Fruit fly (Drosophila melanogaster) whole organism, embryonic: ENCODE results near the gene CecA1.

Experiments
- CG10209 ChIP-seq: fragments of 200-800 bp; sonication (Bioruptor generic); optimal IDR thresholded peaks from 3 replicates; lab custom pipeline; 2017; ENCODE audit warnings: missing biosample characterization, mild to moderate bottlenecking, missing genetic modification characterization, missing genetic modification reagents
- CG1024 ChIP-seq: fragments of 200-800 bp; sonication (Bioruptor generic); IDR thresholded peaks from 2 replicates; pipeline ENCODE4 v1.3.6; 2022; ENCODE audit warnings: missing biosample characterization, missing genetic modification characterization
- CG10321 ChIP-seq: fragments of 200-800 bp; sonication (Bioruptor generic); IDR thresholded peaks from 2 replicates; pipeline ENCODE4 v1.3.6; 2022; ENCODE audit warnings: missing biosample characterization, missing genetic modification characterization
- CG10543 ChIP-seq: fragments of 200-800 bp; sonication (Bioruptor generic); optimal IDR thresholded peaks from 3 replicates; lab custom pipeline; 2017; ENCODE audit warnings: missing biosample characterization, mild to moderate bottlenecking, missing genetic modification characterization, moderate library complexity
- CG1233 ChIP-seq: fragments of 200-800 bp; sonication (Bioruptor generic); optimal IDR thresholded peaks from 4 replicates; lab custom pipeline; 2018; ENCODE audit warnings: missing biosample characterization, mild to moderate bottlenecking, missing genetic modification characterization
- CG13894 ChIP-seq: fragments of 200-800 bp; sonication (Bioruptor generic); optimal IDR thresholded peaks from 3 replicates; lab custom pipeline; 2018; ENCODE audit warnings: missing biosample characterization, mild to moderate bottlenecking, missing genetic modification characterization, moderate library complexity
- CG15696 ChIP-seq: fragments of 200-800 bp; sonication (Bioruptor generic); optimal IDR thresholded peaks from 2 replicates; lab custom pipeline; 2019; ENCODE audit warnings: missing biosample characterization, mild to moderate bottlenecking, missing genetic modification characterization, moderate library complexity
- CG1603 ChIP-seq: fragments of 200-800 bp; sonication (Bioruptor generic); optimal IDR thresholded peaks from 2 replicates; lab custom pipeline; 2019; ENCODE audit warnings: missing biosample characterization, mild to moderate bottlenecking, missing genetic modification characterization, moderate library complexity
- CG16779 ChIP-seq: fragments of 200-800 bp; sonication (Bioruptor generic); IDR thresholded peaks from 2 replicates; pipeline ENCODE4 v1.3.6; 2022; ENCODE audit warnings: missing biosample characterization, missing genetic modification characterization
- CG17612 ChIP-seq: fragments of 200-800 bp; sonication (Bioruptor generic); IDR thresholded peaks from 2 replicates; pipeline ENCODE4 v1.3.6; 2022; ENCODE audit warnings: missing biosample characterization, missing genetic modification characterization
- CG2678 ChIP-seq: fragments of 200-800 bp; sonication (Bioruptor generic); optimal IDR thresholded peaks from 3 replicates; lab custom pipeline; 2019; ENCODE audit warnings: missing biosample characterization, mild to moderate bottlenecking, missing genetic modification characterization, moderate library complexity
- CG31224 ChIP-seq: fragments of 200-800 bp; sonication (Bioruptor generic); IDR thresholded peaks from 2 replicates; pipeline ENCODE4 v1.3.6; 2022; ENCODE audit warnings: missing biosample characterization, missing genetic modification characterization
- CG34224 ChIP-seq: fragments of 200-800 bp; sonication (Bioruptor generic); IDR thresholded peaks from 3 replicates; pipeline ENCODE4 v1.3.6; 2022; ENCODE audit warnings: missing biosample characterization, missing genetic modification characterization; ENCODE audit not compliant: partially characterized antibody
- CG6765 ChIP-seq: fragments of 200-800 bp; sonication (Bioruptor generic); optimal IDR thresholded peaks from 3 replicates; lab custom pipeline; 2017; ENCODE audit warnings: missing biosample characterization, mild to moderate bottlenecking, missing genetic modification characterization
- CG8281 ChIP-seq: fragments of 200-800 bp; sonication (Bioruptor generic); optimal IDR thresholded peaks from 2 replicates; lab custom pipeline; 2018; ENCODE audit warnings: missing biosample characterization, mild to moderate bottlenecking, missing genetic modification characterization, moderate library complexity
- CG8944 ChIP-seq: fragments of 200-800 bp; sonication (Bioruptor generic); optimal IDR thresholded peaks from 3 replicates; lab custom pipeline; 2016; ENCODE audit warnings: missing biosample characterization, missing genetic modification characterization
- CG9437 ChIP-seq: fragments of 200-800 bp; sonication (Bioruptor generic); optimal IDR thresholded peaks from 2 replicates; lab custom pipeline; 2018; ENCODE audit warnings: missing biosample characterization, mild to moderate bottlenecking, missing genetic modification characterization
- CG9609 ChIP-seq: fragments of 200-800 bp; sonication (Bioruptor generic); optimal IDR thresholded peaks from 3 replicates; lab custom pipeline; 2016; ENCODE audit warnings: missing biosample characterization, missing genetic modification characterization
- CG9932 ChIP-seq: fragments of 200-800 bp; sonication (Bioruptor generic); IDR thresholded peaks from 2 replicates; pipeline ENCODE4 v1.3.6; 2022; ENCODE audit warnings: missing biosample characterization, missing genetic modification characterization
- Deaf1 ChIP-seq: fragments of 200-800 bp; optimal IDR thresholded peaks from 3 replicates; lab custom pipeline; 2019; ENCODE audit warnings: missing biosample characterization, mild to moderate bottlenecking, missing genetic modification characterization, moderate library complexity
- Dll ChIP-seq: fragments of 200-800 bp; sonication (Bioruptor generic); IDR thresholded peaks from 4 replicates; pipeline ENCODE4 v1.3.6; 2022; ENCODE audit warnings: missing biosample characterization, missing genetic modification characterization; ENCODE audit not compliant: partially characterized antibody
- E2f1 ChIP-seq: fragments of 200-800 bp; sonication (Bioruptor generic); IDR thresholded peaks from 2 replicates; pipeline ENCODE4 v1.3.6; 2022; ENCODE audit warnings: missing biosample characterization, missing genetic modification characterization
- E2f2 ChIP-seq: fragments of 200-800 bp; sonication (Bioruptor generic); IDR thresholded peaks from 2 replicates; pipeline ENCODE4 v1.3.6; 2022; ENCODE audit warnings: missing biosample characterization, missing genetic modification characterization
- GATAe ChIP-seq: fragments of 200-800 bp; sonication (Bioruptor generic); conservative IDR thresholded peaks from 2 replicates; pipeline ENCODE4 v1.3.6; 2022; ENCODE audit warnings: missing biosample characterization, missing genetic modification characterization
- Hmx ChIP-seq: fragments of 200-800 bp; sonication (Bioruptor generic); optimal IDR thresholded peaks from 2 replicates; lab custom pipeline; 2016; ENCODE audit warnings: missing biosample characterization, missing genetic modification characterization
- MESR4 ChIP-seq: fragments of 200-800 bp; sonication (Bioruptor generic); optimal IDR thresholded peaks from 2 replicates; lab custom pipeline; 2018; ENCODE audit warnings: missing biosample characterization, mild to moderate bottlenecking, missing genetic modification characterization, moderate library complexity
- Mes4 ChIP-seq: fragments of 200-800 bp; sonication (Bioruptor generic); optimal IDR thresholded peaks from 2 replicates; lab custom pipeline; 2016; ENCODE audit warnings: missing biosample characterization, missing genetic modification characterization
- NC2α ChIP-seq: fragments of 200-800 bp; sonication (Bioruptor generic); optimal IDR thresholded peaks from 2 replicates; lab custom pipeline; 2016; ENCODE audit warnings: missing biosample characterization, missing genetic modification characterization
- Nf-YA ChIP-seq: fragments of 200-800 bp; sonication (Bioruptor generic); IDR thresholded peaks from 2 replicates; pipeline ENCODE4 v1.3.6; 2022; ENCODE audit warnings: missing biosample characterization, missing genetic modification characterization
- Pdp1 ChIP-seq, 2 experiments: fragments of 200-800 bp; sonication (Bioruptor generic); optimal IDR thresholded peaks; 3 replicates each; lab custom pipeline; 2016; ENCODE audit warnings: missing biosample characterization in 2 of 2, missing genetic modification characterization in 2 of 2, mild to moderate bottlenecking in 1 of 2, moderate library complexity in 1 of 2
- Ptx1 ChIP-seq: fragments of 200-800 bp; sonication (Bioruptor generic); IDR thresholded peaks from 2 replicates; pipeline ENCODE4 v1.3.6; 2022; ENCODE audit warnings: missing biosample characterization, missing genetic modification characterization
- Ravus ChIP-seq: fragments of 200-800 bp; sonication (Bioruptor generic); IDR thresholded peaks from 2 replicates; pipeline ENCODE4 v1.3.6; 2022; ENCODE audit warnings: missing biosample characterization, missing genetic modification characterization
- Xbp1 ChIP-seq: fragments of 200-800 bp; sonication (Bioruptor generic); optimal IDR thresholded peaks from 3 replicates; lab custom pipeline; 2016; ENCODE audit warnings: missing biosample characterization, mild to moderate bottlenecking, missing genetic modification characterization
- bbx ChIP-seq: fragments of 200-800 bp; sonication (Bioruptor generic); IDR thresholded peaks from 2 replicates; pipeline ENCODE4 v1.3.6; 2022; ENCODE audit warnings: missing biosample characterization, missing genetic modification characterization; ENCODE audit not compliant: partially characterized antibody
- cad ChIP-seq: fragments of >200 bp; optimal IDR thresholded peaks from 2 replicates; lab custom pipeline; 2017; ENCODE audit warnings: missing biosample characterization, missing genetic modification characterization
- cato ChIP-seq: fragments of 200-800 bp; sonication (Bioruptor generic); optimal IDR thresholded peaks from 2 replicates; lab custom pipeline; 2016; ENCODE audit warnings: missing biosample characterization, missing genetic modification characterization, borderline replicate concordance
- disco-r ChIP-seq: fragments of 200-800 bp; sonication (Bioruptor generic); optimal IDR thresholded peaks from 2 replicates; lab custom pipeline; 2016; ENCODE audit warnings: missing biosample characterization, missing genetic modification characterization
- grau ChIP-seq: fragments of 200-800 bp; optimal IDR thresholded peaks from 3 replicates; lab custom pipeline; 2019; ENCODE audit warnings: missing biosample characterization, mild to moderate bottlenecking, missing genetic modification characterization, moderate library complexity
- her ChIP-seq: fragments of 200-800 bp; sonication (Bioruptor generic); optimal IDR thresholded peaks from 2 replicates; lab custom pipeline; 2016; ENCODE audit warnings: missing biosample characterization, missing genetic modification characterization
- kni ChIP-seq: fragments of 200-800 bp; sonication (Bioruptor generic); optimal IDR thresholded peaks from 3 replicates; lab custom pipeline; 2017; ENCODE audit warnings: mild to moderate bottlenecking, missing biosample characterization, missing genetic modification reagents, missing genetic modification characterization
- lab ChIP-seq: fragments of 200-800 bp; sonication (Bioruptor generic); optimal IDR thresholded peaks from 3 replicates; lab custom pipeline; 2017; ENCODE audit warnings: missing biosample characterization, missing genetic modification characterization, mild to moderate bottlenecking, moderate library complexity, missing genetic modification reagents
- luna ChIP-seq: fragments of 200-800 bp; sonication (Bioruptor generic); optimal IDR thresholded peaks from 2 replicates; lab custom pipeline; 2016; ENCODE audit warnings: missing biosample characterization, missing genetic modification characterization
- pan ChIP-seq, 4 experiments: fragments of >200 bp in 3 of 4; fragments of 200-800 bp in 1 of 4; sonication (Bioruptor generic) in 1 of 4; optimal IDR thresholded peaks in 3 of 4; IDR thresholded peaks in 1 of 4; 2 replicates each; pipeline versions ENCODE4 v1.3.6 to Lab custom; 2017 to 2022; ENCODE audit warnings: missing biosample characterization in 2 of 4, missing genetic modification characterization in 2 of 4, mixed read lengths in 1 of 4
- scrt ChIP-seq: fragments of 200-800 bp; sonication (Bioruptor generic); optimal IDR thresholded peaks from 2 replicates; lab custom pipeline; 2018; ENCODE audit warnings: missing biosample characterization, mild to moderate bottlenecking, missing genetic modification characterization, moderate library complexity
- sd ChIP-seq: fragments of 200-800 bp; sonication (Bioruptor generic); optimal IDR thresholded peaks from 3 replicates; lab custom pipeline; 2018; ENCODE audit warnings: missing biosample characterization, mild to moderate bottlenecking, missing genetic modification characterization, moderate library complexity
- sna ChIP-seq: fragments of 200-800 bp; sonication (Bioruptor generic); IDR thresholded peaks from 2 replicates; pipeline ENCODE4 v1.3.6; 2022; ENCODE audit warnings: missing biosample characterization, missing genetic modification characterization; ENCODE audit not compliant: partially characterized antibody
- sqz ChIP-seq: fragments of 200-800 bp; sonication (Bioruptor generic); optimal IDR thresholded peaks from 3 replicates; lab custom pipeline; 2018; ENCODE audit warnings: missing biosample characterization, mild to moderate bottlenecking, missing genetic modification characterization
- tgo ChIP-seq: fragments of 200-800 bp; sonication (Bioruptor generic); IDR thresholded peaks from 3 replicates; pipeline ENCODE4 v1.3.6; 2022; ENCODE audit warnings: missing biosample characterization, missing genetic modification characterization
- toy ChIP-seq: fragments of 200-800 bp; sonication (Bioruptor generic); IDR thresholded peaks from 2 replicates; pipeline ENCODE4 v1.3.6; 2022; ENCODE audit warnings: missing biosample characterization, missing genetic modification characterization
- zen2 ChIP-seq: fragments of 200-800 bp; sonication (Bioruptor generic); IDR thresholded peaks from 3 replicates; pipeline ENCODE4 v1.3.6; 2022; ENCODE audit warnings: missing biosample characterization, missing genetic modification characterization; ENCODE audit not compliant: partially characterized antibody

CecA1 gene

dm6 chr3R:30189836-30190235 is 20.8 kb upstream of the CecA1 start (continued):
- TF ChIP-seq Ptx1: peak; percentile 87
- TF ChIP-seq Hmx: peak; percentile 4
- peak; percentile 47 for TF ChIP-seq scrt (GFP tag; lab: Kevin White, UChicago)
- TF ChIP-seq cad: no peak
- peak; percentile 60 for TF ChIP-seq CG9609 (GFP tag; lab: Kevin White, UChicago)
- TF ChIP-seq toy: no peak
- TF ChIP-seq cato (GFP tag; lab: Kevin White, UChicago): peak; percentile 17
- peak; percentile 83 for TF ChIP-seq CG1603 (tag; lab: Kevin White, UChicago)
- TF ChIP-seq CG1024 (GFP tag; lab: Robert Waterston, UW): peak; percentile 73
- TF ChIP-seq CG1233: peak; percentile 54
- TF ChIP-seq CG31224 (GFP tag; lab: Robert Waterston, UW): peak; percentile 68
- TF ChIP-seq sqz: peak; percentile 49
- peak; percentile 51 for TF ChIP-seq Ravus (GFP tag; lab: Robert Waterston, UW)
- TF ChIP-seq Nf-YA (GFP tag; lab: Robert Waterston, UW): peak; percentile 70
- TF ChIP-seq her (GFP tag; lab: Kevin White, UChicago): peak; percentile 3
- TF ChIP-seq CG10321 (GFP tag; lab: Robert Waterston, UW): no peak
- peak; percentile 64 for TF ChIP-seq CG10209 (GFP tag; lab: Kevin White, UChicago)
- TF ChIP-seq Xbp1 (GFP tag; lab: Kevin White, UChicago): peak; percentile 76
- peak; percentile 87 for TF ChIP-seq E2f1
- no peak for TF ChIP-seq NC2α
- peak; percentile 82 for TF ChIP-seq CG2678
- TF ChIP-seq GATAe (GFP tag; lab: Robert Waterston, UW): 0 out of 2 replicates have a peak, but pooled peaks have one; percentile 9
- no peak for TF ChIP-seq CG13894 (tag; lab: Kevin White, UChicago)
- peak; percentile 78 for TF ChIP-seq tgo (GFP tag; lab: Robert Waterston, UW)
- TF ChIP-seq CG9437: peak; percentile 56
- no peak for TF ChIP-seq sna (GFP tag; lab: Robert Waterston, UW)
- no peak for TF ChIP-seq luna (GFP tag; lab: Kevin White, UChicago)
- peak; percentile 43; the same call in 1 of the 2 replicates for TF ChIP-seq E2f2 (GFP tag; lab: Robert Waterston, UW)
- no peak for TF ChIP-seq disco-r (GFP tag; lab: Kevin White, UChicago)
- 0 out of 2 replicates have a peak, but pooled peaks have one; percentile 49 for TF ChIP-seq CG16779 (GFP tag; lab: Robert Waterston, UW)
- peak; percentile 55; the same call in 1 of the 2 replicates for TF ChIP-seq CG17612 (GFP tag; lab: Robert Waterston, UW)
- TF ChIP-seq grau (tag; lab: Kevin White, UChicago): peak; percentile 67
- TF ChIP-seq CG34224 (GFP tag; lab: Robert Waterston, UW): no peak
- TF ChIP-seq pan (optimal IDR thresholded peaks at IDR 0.05; lab: Kevin White, UChicago): no peak
- TF ChIP-seq pan (GFP tag; optimal IDR thresholded peaks at IDR 0.05 in 1 of 2, IDR thresholded peaks at IDR 0.05 in 1 of 2): peak in 1 of 2 experiments; percentile 87
- TF ChIP-seq, all 482 proteins: peak for 326

DNA sequence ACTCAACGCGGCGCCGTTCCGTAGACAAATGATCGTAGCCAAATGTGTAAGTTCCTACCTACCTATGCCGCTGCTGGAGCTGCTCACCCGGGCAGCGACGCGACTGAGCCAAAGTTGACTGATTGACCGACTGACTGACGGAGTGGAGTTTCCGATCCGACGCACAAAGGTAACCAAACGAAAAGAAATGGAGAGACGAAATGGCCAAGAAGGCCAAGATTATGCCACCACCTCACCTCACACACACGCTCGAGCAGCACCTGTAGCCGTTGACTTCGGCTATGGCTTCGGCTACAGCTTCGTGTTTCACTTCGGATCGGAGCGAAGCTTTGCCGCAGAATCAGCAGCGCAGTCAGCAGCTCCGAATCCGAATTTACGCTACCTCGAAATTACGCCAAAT is 19.6 kb upstream of the CecA1 start, which contains the start of gene CG9747:
CG9747 (minus strand) TSS at position 206 of the 400 bp plus-strand sequence.
- TF ChIP-seq Dll (GFP tag; lab: Robert Waterston, UW): no peak
- TF ChIP-seq Mes4: no peak
- TF ChIP-seq CG6765: peak; percentile 10
- TF ChIP-seq kni (GFP tag; lab: Kevin White, UChicago): peak; percentile 45
- no peak for TF ChIP-seq CG15696 (tag; lab: Kevin White, UChicago)
- no peak for TF ChIP-seq MESR4 (GFP tag; lab: Kevin White, UChicago)
- peak; percentile 66 for TF ChIP-seq CG10543 (GFP tag; lab: Kevin White, UChicago)
- peak; percentile 18 for TF ChIP-seq sd
- peak in 1 of 2 experiments; percentile 48 for TF ChIP-seq Pdp1 (GFP tag; optimal IDR thresholded peaks at IDR 0.05; lab: Kevin White, UChicago)
- TF ChIP-seq bbx (GFP tag; lab: Robert Waterston, UW): peak; percentile 28; the same call in 1 of the 2 replicates
- TF ChIP-seq zen2 (GFP tag; lab: Robert Waterston, UW): 0 out of 3 replicates have a peak, but pooled peaks have one; percentile 25
- no peak for TF ChIP-seq CG8944
- peak; percentile 98 for TF ChIP-seq CG8281 (tag; lab: Kevin White, UChicago)
- TF ChIP-seq lab (GFP tag; lab: Kevin White, UChicago): peak; percentile 15
- peak; percentile 98 for TF ChIP-seq Deaf1 (tag; lab: Kevin White, UChicago)
- peak; percentile 4; the same call in 1 of the 2 replicates for TF ChIP-seq CG9932 (GFP tag; lab: Robert Waterston, UW)
